Worm (Caenorhabditis elegans): ENCODE results near the gene F32D8.8.

F32D8.8 gene

ce11 chrV:10901125-10901524 lies 1.5 kb downstream of the F32D8.8 start, which contains the start of gene spp-16:
spp-16 (minus strand) TSS chrV:10901303.
- TF ChIP-seq nhr-80 (tag; optimal IDR thresholded peaks at IDR 0.05) (peak; percentile 50), bed-1 (GFP tag; IDR thresholded peaks at IDR 0.05) (no peak)

- no peak for TF ChIP-seq mxl-1 (tag; optimal IDR thresholded peaks at IDR 0.05)
- TF ChIP-seq ztf-26 (tag; optimal IDR thresholded peaks at IDR 0.05), result no peak
- no peak for TF ChIP-seq egrh-3 (GFP tag; IDR thresholded peaks at IDR 0.05)
- TF ChIP-seq Y79H2A.3 (GFP tag; conservative IDR thresholded peaks at IDR 0.05), result no peak
- TF ChIP-seq F22D6.2 (tag; optimal IDR thresholded peaks at IDR 0.05), result no peak
- no peak for TF ChIP-seq rcor-1 (GFP tag; IDR thresholded peaks at IDR 0.05)
- no peak for TF ChIP-seq lin-54 (GFP tag; optimal IDR thresholded peaks at IDR 0.05)
- TF ChIP-seq B0336.3 (GFP tag; IDR thresholded peaks at IDR 0.05), result no peak
- no peak for TF ChIP-seq mes-4 (tag; optimal IDR thresholded peaks at IDR 0.05)
- no peak for TF ChIP-seq ztf-3 (GFP tag; optimal IDR thresholded peaks at IDR 0.05)
- no peak for TF ChIP-seq sea-2 (GFP tag; IDR thresholded peaks at IDR 0.05)
These were observed 4.0 kb downstream of the F32D8.8 start for ce11 chrV:10898629-10899028.

ce11 chrV:10898107-10898506 lies 4.5 kb downstream of the F32D8.8 start, which contains the start of gene F32D8.7:
F32D8.7 (plus strand) TSS chrV:10898435.
- TF ChIP-seq B0261.1 (tag; optimal IDR thresholded peaks at IDR 0.05) (no peak), nhr-90 (tag; optimal IDR thresholded peaks at IDR 0.05) (no peak), F49E8.2 (tag; optimal IDR thresholded peaks at IDR 0.05; ENCODE audit: insufficient read depth) (no peak), dox-1 (GFP tag; IDR thresholded peaks at IDR 0.05) (no peak), ceh-100 (GFP tag; IDR thresholded peaks at IDR 0.05) (no peak), fkh-3 (tag; optimal IDR thresholded peaks at IDR 0.05) (no peak)

- peak; percentile 95 for TF ChIP-seq F49E8.2 (tag; optimal IDR thresholded peaks at IDR 0.05; ENCODE audit: insufficient read depth)
- TF ChIP-seq nhr-120 (GFP tag; IDR thresholded peaks at IDR 0.05), result 0 out of 2 replicates have a peak, but pooled peaks have one; percentile 69
- peak; percentile 99 for TF ChIP-seq nhr-80 (tag; optimal IDR thresholded peaks at IDR 0.05)
- TF ChIP-seq lsl-1 (GFP tag; optimal IDR thresholded peaks at IDR 0.05), result peak; percentile 87
- 0 out of 2 replicates have a peak, but pooled peaks have one; percentile 90 for TF ChIP-seq F37B4.10 (GFP tag; IDR thresholded peaks at IDR 0.05)
- TF ChIP-seq somi-1 (GFP tag; optimal IDR thresholded peaks at IDR 0.05), result peak; percentile 95
- peak; percentile 99 for TF ChIP-seq pha-4 (tag; optimal IDR thresholded peaks at IDR 0.05)
- TF ChIP-seq sea-2 (GFP tag; IDR thresholded peaks at IDR 0.05), result 0 out of 2 replicates have a peak, but pooled peaks have one; percentile 42
- peak; percentile 80 for TF ChIP-seq snpc-1.3 (tag; optimal IDR thresholded peaks at IDR 0.05; ENCODE audit: insufficient read depth)
- peak; percentile 70; the same call in 1 of the 2 replicates for TF ChIP-seq egl-44 (GFP tag; IDR thresholded peaks at IDR 0.05)
- peak; percentile 86 for TF ChIP-seq B0035.1 (tag; optimal IDR thresholded peaks at IDR 0.05)
- TF ChIP-seq dpff-1 (tag; optimal IDR thresholded peaks at IDR 0.05), result peak; percentile 84
- TF ChIP-seq ceh-58 (GFP tag; IDR thresholded peaks at IDR 0.05), result 0 out of 2 replicates have a peak, but pooled peaks have one; percentile 33
- TF ChIP-seq F55B11.4 (tag; optimal IDR thresholded peaks at IDR 0.05; ENCODE audit: borderline replicate concordance, insufficient read depth), result no peak
- peak; percentile 91 for TF ChIP-seq ztf-6 (GFP tag; IDR thresholded peaks at IDR 0.05)
- peak; percentile 85 for TF ChIP-seq ztf-18 (tag; optimal IDR thresholded peaks at IDR 0.05)
- peak; percentile 99 for TF ChIP-seq dox-1 (GFP tag; IDR thresholded peaks at IDR 0.05)
- peak; percentile 55 for TF ChIP-seq ama-1 (optimal IDR thresholded peaks at IDR 0.05)
- peak in 1 of 2 experiments; percentile 69 for TF ChIP-seq ama-1 (GFP tag; optimal IDR thresholded peaks at IDR 0.05)
- TF ChIP-seq F39B2.1 (GFP tag; IDR thresholded peaks at IDR 0.05), result peak; percentile 94
- peak; percentile 79 for TF ChIP-seq ccch-3 (GFP tag; optimal IDR thresholded peaks at IDR 0.05)
- TF ChIP-seq ceh-100 (GFP tag; IDR thresholded peaks at IDR 0.05), result peak; percentile 90
- TF ChIP-seq hrde-1 (tag; optimal IDR thresholded peaks at IDR 0.05; ENCODE audit: borderline replicate concordance), result peak; percentile 88
- no peak for TF ChIP-seq tbx-9 (tag; optimal IDR thresholded peaks at IDR 0.05; ENCODE audit: borderline replicate concordance)
- TF ChIP-seq K11D2.4 (GFP tag; IDR thresholded peaks at IDR 0.05), result peak; percentile 96
- TF ChIP-seq mel-28 (tag; optimal IDR thresholded peaks at IDR 0.05; ENCODE audit: borderline replicate concordance), result peak; percentile 1
- peak; percentile 93 for TF ChIP-seq repo-1 (tag; optimal IDR thresholded peaks at IDR 0.05)
- TF ChIP-seq rcor-1 (GFP tag; IDR thresholded peaks at IDR 0.05), result peak; percentile 96
- peak; percentile 95 for TF ChIP-seq let-526 (GFP tag; IDR thresholded peaks at IDR 0.05)
- peak; percentile 97 for TF ChIP-seq K12H6.12 (tag; optimal IDR thresholded peaks at IDR 0.05)
- TF ChIP-seq F57C9.4 (tag; optimal IDR thresholded peaks at IDR 0.05), result peak; percentile 82
These were observed 5.4 kb downstream of the F32D8.8 start for ce11 chrV:10897172-10897571.
